Worm (Caenorhabditis elegans) whole organism, L3 larva: Measurements from ENCODE around the gene F26D11.13.

Experiments used
- aly-2 ChIP-seq: fragments of 150-350 bp; optimal IDR thresholded peaks from 2 replicates; lab custom pipeline; 2014; ENCODE audit warnings: missing biosample characterization, missing genetic modification characterization
- ama-1 ChIP-seq: fragments of 150-350 bp; optimal IDR thresholded peaks from 2 replicates; lab custom pipeline; 2018
- ceh-82 ChIP-seq: fragments of 150-350 bp; optimal IDR thresholded peaks from 2 replicates; lab custom pipeline; 2014; ENCODE audit warnings: missing biosample characterization, missing genetic modification characterization
- elt-3 ChIP-seq, 3 experiments: fragments of 150-350 bp in 1 of 3; sonication (generic microtip) in 2 of 3; optimal IDR thresholded peaks; 2 replicates in 2 of 3; 4 replicates in 1 of 3; lab custom pipeline; 2014 to 2017; ENCODE audit warnings: missing biosample characterization in 3 of 3, missing genetic modification characterization in 3 of 3
- fkh-10 ChIP-seq: sonication (generic microtip); optimal IDR thresholded peaks from 2 replicates; lab custom pipeline; 2017; ENCODE audit warnings: missing biosample characterization, missing genetic modification reagents, missing genetic modification characterization
- lin-15B ChIP-seq: fragments of 150-350 bp; optimal IDR thresholded peaks from 2 replicates; lab custom pipeline; 2014; ENCODE audit warnings: missing biosample characterization, missing genetic modification characterization
- lsy-12 ChIP-seq: sonication (generic microtip); optimal IDR thresholded peaks from 2 replicates; lab custom pipeline; 2016; ENCODE audit warnings: mild to moderate bottlenecking, missing genetic modification characterization, missing compliant biosample characterization
- nhr-11 ChIP-seq: fragments of 150-350 bp; optimal IDR thresholded peaks from 2 replicates; lab custom pipeline; 2014; ENCODE audit warnings: missing biosample characterization, missing genetic modification characterization
- nhr-77 ChIP-seq: fragments of 150-350 bp; optimal IDR thresholded peaks from 2 replicates; lab custom pipeline; 2014; ENCODE audit warnings: missing biosample characterization, missing genetic modification characterization
- pqm-1 ChIP-seq: fragments of 150-350 bp; optimal IDR thresholded peaks from 2 replicates; lab custom pipeline; 2017; ENCODE audit warnings: missing biosample characterization, missing genetic modification characterization, inconsistent platforms
- skn-1 ChIP-seq: fragments of 150-350 bp; optimal IDR thresholded peaks from 2 replicates; lab custom pipeline; 2014; ENCODE audit warnings: missing biosample characterization, missing genetic modification characterization
- snpc-4 ChIP-seq: fragments of 150-350 bp; optimal IDR thresholded peaks from 2 replicates; lab custom pipeline; 2014; ENCODE audit warnings: missing biosample characterization, missing genetic modification characterization
- ztf-11 ChIP-seq: fragments of 150-350 bp; optimal IDR thresholded peaks from 2 replicates; lab custom pipeline; 2014; ENCODE audit warnings: missing biosample characterization, missing genetic modification characterization

- TF ChIP-seq ama-1, result no peak
- no peak for TF ChIP-seq lin-15B (tag; lab: Kevin White, UChicago)
- TF ChIP-seq snpc-4 (tag; lab: Kevin White, UChicago), result no peak
- no peak for TF ChIP-seq nhr-77 (tag; lab: Kevin White, UChicago)
- no peak for TF ChIP-seq aly-2 (tag; lab: Kevin White, UChicago)
- TF ChIP-seq ceh-82 (tag; lab: Kevin White, UChicago), result no peak
- TF ChIP-seq nhr-11, result no peak
- no peak for TF ChIP-seq lsy-12
- TF ChIP-seq elt-3 (tag; optimal IDR thresholded peaks at IDR 0.05; lab: Kevin White, UChicago), result no peak
- no peak for TF ChIP-seq ztf-11 (tag; lab: Kevin White, UChicago)
- TF ChIP-seq skn-1 (tag; lab: Kevin White, UChicago), result no peak
- no peak for TF ChIP-seq pqm-1
- TF ChIP-seq fkh-10, result no peak
Measured at ce11 chrV:7964429-7964828, 10.0 kb upstream of the F26D11.13 start.
